Fruit fly (Drosophila melanogaster): ENCODE data around the gene CG33346.

- TF ChIP-seq psq (optimal IDR thresholded peaks at IDR 0.05): no peak
- TF ChIP-seq h (optimal IDR thresholded peaks at IDR 0.05): no peak
- no peak for TF ChIP-seq insv (optimal IDR thresholded peaks at IDR 0.05)
- no peak for TF ChIP-seq Myc (optimal IDR thresholded peaks at IDR 0.05)
- TF ChIP-seq Sin3A (optimal IDR thresholded peaks at IDR 0.05): no peak
These were observed 39.6 kb upstream of the CG33346 start for dm6 chr3R:28629186-28629979.
